Fruit fly (Drosophila melanogaster) Kc167 (cell line): ENCODE measurements around the gene Arpc3A.

Experiments used
- Myc ChIP-seq: fragments of >200 bp; optimal IDR thresholded peaks from 2 replicates; lab custom pipeline; 2017; ENCODE audit warnings: missing external identifiers
- Sin3A ChIP-seq: fragments of >200 bp; optimal IDR thresholded peaks from 2 replicates; lab custom pipeline; 2018; ENCODE audit warnings: missing external identifiers
- h ChIP-seq: fragments of >200 bp; optimal IDR thresholded peaks from 3 replicates; lab custom pipeline; 2018; ENCODE audit warnings: missing external identifiers
- insv ChIP-seq: fragments of >200 bp; optimal IDR thresholded peaks from 3 replicates; lab custom pipeline; 2018; ENCODE audit warnings: missing external identifiers
- psq ChIP-seq: fragments of >200 bp; optimal IDR thresholded peaks from 2 replicates; lab custom pipeline; 2017; ENCODE audit warnings: missing external identifiers
- ttk ChIP-seq: sonication (Bioruptor generic); optimal IDR thresholded peaks from 2 replicates; lab custom pipeline; 2017; ENCODE audit warnings: missing external identifiers

The Arpc3A gene

DNA sequence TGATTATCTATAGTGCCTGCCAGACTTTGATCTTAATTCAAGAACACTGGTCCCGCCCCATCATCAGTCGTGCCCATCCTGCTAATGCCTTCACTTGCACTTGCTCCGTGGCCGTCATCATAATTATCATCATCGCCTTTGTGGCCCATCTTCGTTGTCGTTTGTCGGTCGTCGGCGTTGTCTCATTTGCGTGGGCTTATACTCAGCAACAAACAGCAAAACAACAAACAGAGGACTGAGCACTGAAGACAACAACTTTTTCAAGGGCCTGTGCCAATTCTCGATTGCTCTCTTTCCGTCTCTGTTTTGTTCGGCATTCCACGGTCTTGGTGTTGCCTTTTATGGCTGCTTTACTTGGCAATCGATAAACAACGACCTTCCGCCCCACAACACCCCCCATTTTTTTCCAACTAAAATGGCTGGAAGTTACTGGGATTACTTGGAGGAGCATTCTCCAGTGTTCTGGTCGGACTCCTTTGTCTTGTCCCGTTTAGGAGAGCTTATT lies 26.5 kb upstream of the Arpc3A start:
- TF ChIP-seq Sin3A: no peak
- TF ChIP-seq h (lab: Kevin White, UChicago): no peak
- TF ChIP-seq psq (lab: Kevin White, UChicago): no peak
- TF ChIP-seq insv (lab: Kevin White, UChicago): no peak
- TF ChIP-seq Myc (lab: Kevin White, UChicago): no peak
- TF ChIP-seq ttk (lab: Kevin White, UChicago): no peak

DNA sequence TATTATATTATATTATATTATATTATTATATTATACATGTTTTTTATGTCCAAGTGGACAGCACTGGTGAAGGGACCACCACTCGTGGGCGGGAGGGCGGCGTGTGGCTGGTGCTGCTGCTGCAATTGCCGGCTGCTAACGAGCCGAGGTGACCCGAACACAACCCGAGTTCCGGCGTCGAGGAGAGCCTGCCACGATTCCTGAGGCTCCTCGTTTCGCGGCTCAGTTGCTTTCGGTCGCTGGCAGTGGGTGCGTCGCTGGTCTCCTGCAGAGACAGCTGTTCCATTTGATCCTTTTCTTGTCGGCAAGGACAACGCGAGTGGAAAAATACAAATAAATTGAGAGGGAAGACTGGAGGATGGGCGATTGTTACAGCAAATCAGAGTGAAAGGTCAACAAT lies 24.1 kb upstream of the Arpc3A start:
- TF ChIP-seq h (lab: Kevin White, UChicago): no peak
- TF ChIP-seq Sin3A: no peak
- no peak for TF ChIP-seq ttk (lab: Kevin White, UChicago)
- no peak for TF ChIP-seq Myc (lab: Kevin White, UChicago)
- TF ChIP-seq insv (lab: Kevin White, UChicago): no peak
- no peak for TF ChIP-seq psq (lab: Kevin White, UChicago)

DNA sequence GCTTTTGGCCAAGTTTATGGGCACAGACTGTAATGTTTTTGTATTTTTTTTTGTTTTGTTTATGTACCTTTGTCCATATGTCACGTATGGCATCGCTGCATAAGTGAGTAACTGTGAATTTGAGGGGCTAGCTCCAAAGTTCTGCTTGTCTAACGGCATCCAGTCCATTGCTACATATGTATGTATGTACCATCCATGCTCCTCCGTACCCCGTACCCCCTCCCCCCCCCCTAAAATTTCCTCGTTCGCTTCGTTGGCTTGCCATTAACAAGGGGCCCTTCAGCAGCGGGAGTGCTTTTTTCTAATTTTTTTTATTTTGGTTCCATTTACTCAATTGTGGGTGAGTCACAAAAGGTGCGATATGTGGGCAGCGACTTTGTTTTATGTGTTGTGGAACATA lies 20.3 kb upstream of the Arpc3A start:
- TF ChIP-seq insv (lab: Kevin White, UChicago): no peak
- TF ChIP-seq Sin3A: no peak
- no peak for TF ChIP-seq psq (lab: Kevin White, UChicago)

DNA sequence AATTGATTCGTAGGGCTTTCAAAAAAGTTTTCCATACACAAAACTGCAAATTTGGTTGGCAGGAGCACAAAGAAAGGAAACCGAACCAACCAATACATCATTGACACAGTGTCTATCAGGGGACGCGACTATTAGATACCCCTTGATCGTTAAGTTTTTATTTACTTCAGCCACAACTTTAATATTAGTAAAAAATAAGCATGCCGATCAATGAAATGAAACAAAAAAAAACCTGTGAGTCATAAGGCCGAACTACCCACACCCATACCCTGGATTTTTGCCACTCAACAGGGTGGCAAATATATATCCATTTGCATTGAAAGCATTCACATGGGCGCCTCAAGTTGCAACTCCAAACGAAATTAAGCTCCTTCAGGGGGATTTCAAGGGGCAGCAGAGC lies 18.2 kb upstream of the Arpc3A start:
- TF ChIP-seq ttk (lab: Kevin White, UChicago) (no peak), psq (lab: Kevin White, UChicago) (no peak), insv (lab: Kevin White, UChicago) (no peak), Myc (lab: Kevin White, UChicago) (no peak), Sin3A (no peak), h (lab: Kevin White, UChicago) (no peak)

DNA sequence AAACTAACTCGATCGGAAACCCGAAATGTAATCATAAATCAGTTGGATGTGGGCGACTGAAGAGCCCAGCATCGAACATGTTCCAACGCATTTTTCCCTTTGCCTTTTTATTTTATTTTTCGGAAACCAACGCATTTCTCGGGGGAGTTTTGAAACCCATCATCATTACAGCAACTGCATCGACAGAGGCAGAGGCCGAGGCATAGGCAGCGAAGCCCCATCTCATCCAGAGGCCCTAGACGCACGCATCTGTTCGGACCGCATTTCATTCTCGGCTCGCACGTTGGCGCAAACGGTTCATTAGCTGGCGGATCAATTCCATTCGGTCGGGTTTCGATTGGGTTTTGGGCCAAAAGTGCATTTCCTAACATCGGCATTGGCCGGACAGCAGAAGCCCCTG lies 8.9 kb upstream of the Arpc3A start, which contains the start of gene CG4576:
Gene CG4576 (plus strand): TSS at position 227 of the 400 bp plus-strand sequence.
- no peak for TF ChIP-seq psq (lab: Kevin White, UChicago)
- no peak for TF ChIP-seq Myc (lab: Kevin White, UChicago)
- TF ChIP-seq insv (lab: Kevin White, UChicago): no peak
- no peak for TF ChIP-seq ttk (lab: Kevin White, UChicago)

DNA sequence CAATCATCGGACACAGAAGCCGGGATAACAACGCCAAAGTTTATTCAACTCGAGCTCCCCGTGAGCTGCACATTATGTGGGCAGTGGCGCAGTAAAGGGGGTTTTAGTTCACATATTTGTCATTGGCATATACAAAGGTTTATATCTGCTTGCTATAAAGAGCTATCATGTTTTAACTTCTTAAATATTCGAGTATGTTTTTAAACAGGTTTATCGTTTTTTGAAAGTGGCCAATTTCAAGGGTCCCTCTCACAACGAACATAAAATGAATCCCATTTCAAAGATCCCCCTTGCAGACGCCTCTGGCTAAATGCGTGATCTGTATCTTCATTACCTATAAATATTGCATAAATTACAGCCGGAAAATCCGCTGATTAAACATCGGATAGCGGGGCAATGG lies 6.9 kb upstream of the Arpc3A start:
- TF ChIP-seq Sin3A: no peak
- no peak for TF ChIP-seq h (lab: Kevin White, UChicago)
- TF ChIP-seq psq (lab: Kevin White, UChicago): no peak
- no peak for TF ChIP-seq insv (lab: Kevin White, UChicago)
- TF ChIP-seq ttk (lab: Kevin White, UChicago): no peak
- TF ChIP-seq Myc (lab: Kevin White, UChicago): no peak

DNA sequence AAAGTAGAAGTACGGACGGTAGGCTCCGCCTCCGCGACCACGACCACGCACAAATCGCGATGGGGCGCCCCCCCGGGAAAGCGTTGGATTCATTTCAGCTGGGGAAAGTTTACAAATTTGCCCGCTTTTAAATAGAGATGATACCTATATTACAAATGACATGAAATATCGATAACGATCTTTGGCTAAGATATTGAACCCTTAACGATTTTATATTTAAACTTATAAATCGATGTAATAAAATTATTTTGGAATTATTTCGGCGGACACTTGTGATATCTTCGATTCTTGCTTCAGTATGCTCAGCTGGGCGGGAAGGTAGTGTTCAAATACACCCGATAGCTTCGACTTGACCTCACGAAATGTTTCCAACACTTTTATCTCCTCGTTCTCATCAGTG lies 1.9 kb upstream of the Arpc3A start, which contains the start of gene rec:
Gene rec (minus strand): TSS at position 108 of the 400 bp plus-strand sequence.
- TF ChIP-seq insv (lab: Kevin White, UChicago) (no peak), ttk (lab: Kevin White, UChicago) (no peak), Sin3A (no peak), psq (lab: Kevin White, UChicago) (no peak), Myc (lab: Kevin White, UChicago) (no peak), h (lab: Kevin White, UChicago) (no peak)

DNA sequence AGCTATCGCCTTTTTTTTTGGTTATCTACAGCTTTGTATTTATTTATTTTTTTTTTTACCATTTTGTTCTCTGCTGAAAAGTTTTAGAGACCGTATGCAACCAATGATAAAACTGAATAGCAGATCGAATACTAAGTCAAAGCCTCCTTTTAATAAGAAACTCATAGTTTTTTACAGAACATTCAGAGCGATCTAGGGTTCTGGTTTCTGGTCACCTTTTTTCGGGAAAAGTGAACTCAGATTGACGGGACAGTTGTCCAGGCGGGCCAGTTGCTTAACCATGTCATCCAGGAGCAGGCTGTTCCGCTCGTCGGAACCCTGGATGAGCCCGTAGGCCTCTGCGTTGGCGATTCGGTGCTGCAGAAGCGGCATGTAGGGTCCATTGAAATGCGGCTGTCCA lies 1.1 kb upstream of the Arpc3A start, which contains the start of gene CG43318:
Gene CG43318 (minus strand): TSS at position 101 of the 400 bp plus-strand sequence.
- TF ChIP-seq h (lab: Kevin White, UChicago) (no peak), Myc (lab: Kevin White, UChicago) (no peak), Sin3A (no peak), ttk (lab: Kevin White, UChicago) (no peak)

DNA sequence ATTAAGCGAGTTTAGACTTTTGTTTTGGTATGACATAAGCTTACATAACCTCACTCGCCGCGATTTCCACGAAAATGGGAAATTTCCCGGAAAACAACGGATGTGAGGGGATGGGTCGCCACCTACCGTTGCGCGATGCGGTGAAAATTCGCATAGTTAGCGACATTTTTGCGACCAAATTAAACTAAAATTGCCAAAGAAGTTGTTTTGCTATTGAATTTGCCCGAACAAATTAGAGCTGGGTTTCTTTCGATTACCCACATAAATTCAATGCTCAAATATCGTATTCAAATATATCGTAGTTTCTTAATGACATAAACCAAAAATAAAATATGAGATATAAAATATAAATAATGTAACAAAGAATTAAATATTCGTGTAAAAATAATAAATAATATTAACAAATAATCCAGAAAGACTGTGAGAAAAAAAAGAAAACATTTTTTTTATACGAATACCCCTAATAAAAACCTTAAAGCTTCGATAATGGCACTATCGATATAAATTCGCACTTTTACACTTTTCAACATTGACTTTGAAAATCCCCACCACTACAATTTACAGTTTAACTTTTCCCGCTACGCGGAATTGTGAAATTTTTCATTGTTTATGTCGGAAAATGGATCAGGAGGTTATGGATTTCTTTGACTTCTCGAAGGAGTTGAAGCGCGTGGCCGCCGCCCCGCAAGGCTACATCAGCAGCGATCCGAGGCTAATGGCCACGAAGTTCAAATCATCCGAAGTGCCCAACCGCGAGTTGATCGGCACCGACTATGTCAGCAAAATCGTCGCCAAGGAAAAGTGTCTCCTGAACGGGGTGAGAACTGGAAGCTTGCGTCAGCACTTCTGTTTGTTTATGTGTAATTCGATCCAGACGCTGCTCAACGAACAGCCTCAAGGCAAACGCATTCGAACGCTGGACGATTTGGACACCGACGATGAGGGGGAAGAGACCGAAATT lies 2.7 kb downstream of the Arpc3A start, which contains the start of the genes ND-23 and spn-E:
Gene ND-23 (minus strand): TSS at position 254 of the 961 bp plus-strand sequence.
Gene spn-E (plus strand): TSS at position 556 of the 961 bp plus-strand sequence.
- no peak for TF ChIP-seq h (lab: Kevin White, UChicago)
- TF ChIP-seq insv (lab: Kevin White, UChicago): no peak
- TF ChIP-seq Myc (lab: Kevin White, UChicago): no peak
- TF ChIP-seq psq (lab: Kevin White, UChicago): no peak
- no peak for TF ChIP-seq Sin3A
- no peak for TF ChIP-seq ttk (lab: Kevin White, UChicago)

DNA sequence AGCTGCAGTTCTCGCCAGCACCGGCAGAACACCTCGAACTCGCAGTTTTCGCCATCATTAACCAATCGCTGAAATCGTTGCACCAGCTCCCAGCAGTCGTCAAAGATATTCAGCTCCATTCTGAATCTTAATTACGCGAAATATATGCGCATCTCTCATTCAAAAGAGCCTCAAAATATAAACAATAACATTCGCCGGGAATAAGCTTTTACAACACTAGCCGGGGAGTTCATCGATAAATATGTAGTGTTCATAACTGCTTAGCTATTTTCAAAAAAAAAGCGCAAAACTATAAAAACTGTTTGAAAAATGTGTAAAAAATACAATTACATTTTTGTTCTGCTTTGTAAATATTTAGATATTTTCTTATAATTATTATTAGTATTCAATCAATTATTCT lies 4.8 kb downstream of the Arpc3A start, which contains the start of gene Pbp45:
Gene Pbp45 (minus strand): TSS at position 222 of the 400 bp plus-strand sequence.
- no peak for TF ChIP-seq ttk (lab: Kevin White, UChicago)

DNA sequence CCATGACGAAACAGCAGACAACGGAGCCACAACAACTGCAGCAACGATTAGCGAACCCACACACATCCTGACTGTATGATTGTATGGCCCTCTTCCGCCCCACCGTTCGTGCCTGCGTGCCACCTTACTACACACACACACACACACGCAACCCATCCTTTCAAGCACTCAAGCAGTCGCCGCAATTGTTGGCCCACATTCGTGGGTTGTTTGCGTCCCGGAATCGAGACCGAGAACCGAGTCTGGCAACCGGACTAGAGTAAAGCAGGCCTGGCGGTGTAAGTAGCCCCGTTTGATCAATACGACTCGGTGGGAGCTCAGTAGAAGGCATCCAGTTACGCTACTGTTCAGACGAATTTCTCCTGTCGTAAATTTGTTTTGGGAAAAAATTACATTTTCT lies 11.8 kb downstream of the Arpc3A start, which contains the start of gene CG4546:
Gene CG4546 (plus strand): TSS at position 301 of the 400 bp plus-strand sequence.
- TF ChIP-seq Myc (lab: Kevin White, UChicago) (no peak), psq (lab: Kevin White, UChicago) (no peak), insv (lab: Kevin White, UChicago) (no peak), h (lab: Kevin White, UChicago) (no peak), Sin3A (no peak), ttk (lab: Kevin White, UChicago) (no peak)

DNA sequence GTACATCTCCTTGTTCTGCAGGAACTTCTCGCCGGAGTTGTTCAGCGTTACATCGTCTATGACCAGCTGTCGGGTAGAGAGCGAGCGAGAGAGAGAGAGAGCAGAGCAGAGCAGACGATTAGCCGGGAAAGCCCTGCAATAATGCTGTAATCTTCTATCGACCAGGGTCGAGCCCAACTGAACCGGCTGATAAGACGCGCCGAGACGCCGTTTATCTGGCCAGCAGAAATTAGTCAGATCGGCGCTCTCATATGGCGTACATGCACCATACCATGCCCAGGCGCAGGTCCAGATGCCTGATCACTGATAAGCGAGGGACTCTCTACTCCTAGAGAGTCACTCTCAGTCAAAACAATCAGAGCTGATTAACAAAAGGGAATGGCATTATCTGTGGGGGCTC lies 17.5 kb downstream of the Arpc3A start:
- TF ChIP-seq psq (lab: Kevin White, UChicago): no peak
- no peak for TF ChIP-seq h (lab: Kevin White, UChicago)
- TF ChIP-seq ttk (lab: Kevin White, UChicago): no peak
- no peak for TF ChIP-seq insv (lab: Kevin White, UChicago)
- no peak for TF ChIP-seq Sin3A
- no peak for TF ChIP-seq Myc (lab: Kevin White, UChicago)
